Worm (Caenorhabditis elegans): ENCODE measurements around the gene T10B5.10.

Gene T10B5.10

DNA sequence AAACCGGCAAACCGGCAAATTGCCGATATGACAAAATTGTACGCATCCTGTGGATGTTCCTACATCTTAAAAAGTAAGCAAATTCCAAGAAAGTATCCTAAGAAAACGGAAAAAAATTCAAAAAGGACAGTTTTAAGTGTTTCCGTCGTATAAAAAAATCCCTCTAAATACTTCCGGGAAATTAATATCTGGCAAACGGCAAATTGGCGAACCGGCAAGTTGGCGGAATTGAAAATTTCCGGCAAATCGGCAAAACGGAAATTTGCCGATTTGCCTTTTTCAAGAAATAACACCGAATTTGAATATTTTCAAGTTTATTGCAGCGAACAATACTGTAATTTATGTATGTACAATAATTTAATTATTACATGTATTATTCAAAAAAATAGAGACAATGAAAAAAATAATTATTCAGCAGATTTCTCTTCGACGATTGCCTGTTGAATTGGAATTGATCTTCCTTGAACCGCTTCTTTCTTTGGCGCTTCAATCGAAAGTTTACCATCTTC lies 52.0 kb downstream of the T10B5.10 start:
- TF ChIP-seq nhr-12 (tag; optimal IDR thresholded peaks at IDR 0.05): no peak
- no peak for TF ChIP-seq nhr-11 (tag; optimal IDR thresholded peaks at IDR 0.05)
- TF ChIP-seq elt-1 (tag; optimal IDR thresholded peaks at IDR 0.05): no peak
- TF ChIP-seq ztf-4 (tag; optimal IDR thresholded peaks at IDR 0.05): no peak
- peak; percentile 12 for TF ChIP-seq nfya-1 (tag; optimal IDR thresholded peaks at IDR 0.05; ENCODE audit: insufficient read depth)
- peak; percentile 37 for TF ChIP-seq pha-4 (tag; optimal IDR thresholded peaks at IDR 0.05)
- TF ChIP-seq lsy-12 (tag; optimal IDR thresholded peaks at IDR 0.05): no peak
- no peak for TF ChIP-seq nhr-25 (tag; optimal IDR thresholded peaks at IDR 0.05)
- TF ChIP-seq ceh-82 (tag; optimal IDR thresholded peaks at IDR 0.05): no peak
- TF ChIP-seq pqm-1 (tag; optimal IDR thresholded peaks at IDR 0.05): no peak
- no peak for TF ChIP-seq unc-39 (tag; optimal IDR thresholded peaks at IDR 0.05)
- no peak for TF ChIP-seq daf-12 (tag; optimal IDR thresholded peaks at IDR 0.05)
- no peak for TF ChIP-seq ztf-11 (tag; optimal IDR thresholded peaks at IDR 0.05)
- TF ChIP-seq ama-1 (optimal IDR thresholded peaks at IDR 0.05): peak; percentile 92
- TF ChIP-seq aly-2 (tag; optimal IDR thresholded peaks at IDR 0.05): no peak
- no peak for TF ChIP-seq eor-1 (tag; optimal IDR thresholded peaks at IDR 0.05)
- TF ChIP-seq jun-1 (tag; optimal IDR thresholded peaks at IDR 0.05): no peak
- TF ChIP-seq ceh-9 (tag; optimal IDR thresholded peaks at IDR 0.05): no peak
- no peak for TF ChIP-seq elt-2 (tag; optimal IDR thresholded peaks at IDR 0.05)
- TF ChIP-seq nhr-67 (tag; optimal IDR thresholded peaks at IDR 0.05): no peak
- TF ChIP-seq egl-5 (tag; optimal IDR thresholded peaks at IDR 0.05): no peak

DNA sequence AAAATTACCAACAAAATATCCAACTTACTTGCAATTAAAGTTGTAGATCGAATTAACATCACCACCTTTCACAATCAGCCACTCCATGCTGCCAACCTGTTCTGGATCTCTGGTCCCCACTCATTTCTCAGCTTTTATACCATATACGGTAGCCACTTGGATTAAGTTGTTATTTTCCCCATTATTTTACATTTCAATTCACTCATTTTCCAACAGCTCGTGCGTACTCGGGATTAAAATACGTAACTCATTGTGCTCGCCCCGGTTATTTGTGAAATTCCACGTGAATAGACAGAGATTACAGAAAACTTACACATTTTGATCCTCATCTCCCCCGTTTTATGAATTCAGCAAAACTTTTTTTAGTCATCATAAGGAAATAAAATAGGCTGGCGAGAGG lies 53.0 kb downstream of the T10B5.10 start, which contains the start of gene srt-41:
TSS of gene srt-41 (minus strand) at position 101 of the 400 bp plus-strand sequence.
- TF ChIP-seq elt-3 (tag; optimal IDR thresholded peaks at IDR 0.05): no peak
- no peak for TF ChIP-seq nhr-12 (tag; optimal IDR thresholded peaks at IDR 0.05)
- no peak for TF ChIP-seq unc-39 (tag; optimal IDR thresholded peaks at IDR 0.05)
- no peak for TF ChIP-seq ama-1 (optimal IDR thresholded peaks at IDR 0.05)
- TF ChIP-seq ceh-28 (tag; optimal IDR thresholded peaks at IDR 0.05): no peak
- TF ChIP-seq lin-15B (tag; optimal IDR thresholded peaks at IDR 0.05): no peak
- TF ChIP-seq fos-1 (tag; optimal IDR thresholded peaks at IDR 0.05): no peak
- no peak for TF ChIP-seq eor-1 (tag; optimal IDR thresholded peaks at IDR 0.05)
- no peak for TF ChIP-seq hmg-11 (tag; optimal IDR thresholded peaks at IDR 0.05)
- TF ChIP-seq nhr-237 (tag; optimal IDR thresholded peaks at IDR 0.05): no peak
- TF ChIP-seq mml-1 (tag; optimal IDR thresholded peaks at IDR 0.05): no peak
